Worm (Caenorhabditis elegans): ENCODE data around the gene dct-6.
A peak's percentile ranks its signal among the peaks of the same experiment; 100 is the strongest.

Gene dct-6

DNA sequence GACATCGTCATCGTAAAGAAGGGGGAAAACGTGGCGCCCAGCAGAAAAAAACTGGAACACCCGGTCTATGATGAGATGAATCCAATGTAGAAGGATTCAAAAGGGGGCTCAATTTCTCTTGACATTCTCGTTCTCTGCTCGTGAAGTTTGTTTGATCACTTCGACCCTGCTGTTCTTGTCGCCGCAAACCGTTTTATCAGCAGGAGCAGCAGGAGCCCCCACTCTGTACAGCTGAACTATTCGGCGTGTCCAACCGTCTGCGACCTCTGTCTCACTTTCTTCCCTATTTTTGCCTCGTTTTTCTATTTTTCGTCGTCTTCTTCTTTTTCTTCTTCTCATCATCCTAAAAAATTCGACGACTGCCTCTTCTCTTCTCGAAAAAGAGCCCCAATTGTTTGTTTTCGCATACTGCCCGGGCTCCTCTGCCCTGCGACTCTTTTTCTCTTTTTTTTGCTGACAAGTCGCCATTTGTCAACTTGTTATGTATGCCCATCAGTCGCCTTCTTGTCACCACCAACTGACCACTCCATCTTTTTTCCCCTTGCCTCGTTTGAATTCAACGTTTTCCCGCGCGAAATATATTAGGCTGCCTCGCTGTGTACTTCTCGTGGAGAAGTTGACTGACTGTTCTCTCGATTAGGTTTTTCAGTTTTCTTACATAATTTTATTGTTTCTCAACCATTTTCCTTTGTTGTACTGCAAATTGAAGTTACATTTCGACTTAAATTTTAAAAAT is 22.9 kb downstream of the dct-6 start (continued):
- TF ChIP-seq efl-1 (optimal IDR thresholded peaks at IDR 0.05) (peak; percentile 77), efl-1 (GFP tag; optimal IDR thresholded peaks at IDR 0.05 in 1 of 2) (peak; percentile 81 to 97), C04F5.9 (tag; optimal IDR thresholded peaks at IDR 0.05) (no peak), zag-1 (tag; optimal IDR thresholded peaks at IDR 0.05) (no peak), vab-15 (tag; optimal IDR thresholded peaks at IDR 0.05) (no peak), mep-1 (tag; optimal IDR thresholded peaks at IDR 0.05) (peak; percentile 45), fkh-4 (tag; optimal IDR thresholded peaks at IDR 0.05; ENCODE audit: borderline replicate concordance) (no peak), ceh-63 (GFP tag; optimal IDR thresholded peaks at IDR 0.05) (no peak), hpl-2 (GFP tag; optimal IDR thresholded peaks at IDR 0.05) (no peak), lin-15B (tag; optimal IDR thresholded peaks at IDR 0.05) (no peak), fkh-10 (GFP tag; optimal IDR thresholded peaks at IDR 0.05) (peak; percentile 9), fkh-8 (tag; optimal IDR thresholded peaks at IDR 0.05) (no peak), fos-1 (tag; optimal IDR thresholded peaks at IDR 0.05) (no peak), swsn-7 (tag; optimal IDR thresholded peaks at IDR 0.05) (peak; percentile 14), ztf-11 (tag; optimal IDR thresholded peaks at IDR 0.05) (peak in 1 of 2 experiments; percentile 20), C34B4.2 (tag; optimal IDR thresholded peaks at IDR 0.05) (no peak), unc-130 (tag; optimal IDR thresholded peaks at IDR 0.05) (no peak), unc-98 (GFP tag; IDR thresholded peaks at IDR 0.05) (no peak), alr-1 (tag; optimal IDR thresholded peaks at IDR 0.05; ENCODE audit: borderline replicate concordance) (no peak), ets-5 (GFP tag; IDR thresholded peaks at IDR 0.05) (no peak), efl-3 (GFP tag; optimal IDR thresholded peaks at IDR 0.05) (no peak), nhr-90 (tag; optimal IDR thresholded peaks at IDR 0.05; ENCODE audit: poor library complexity) (no peak), dpl-1 (GFP tag; optimal IDR thresholded peaks at IDR 0.05) (peak; percentile 71 to 82 (median 75)), xbp-1 (tag; optimal IDR thresholded peaks at IDR 0.05) (peak; percentile 11), dsc-1 (tag; optimal IDR thresholded peaks at IDR 0.05) (no peak), lin-39 (tag; optimal IDR thresholded peaks at IDR 0.05) (no peak), pag-3 (tag; optimal IDR thresholded peaks at IDR 0.05; ENCODE audit: borderline replicate concordance, insufficient read depth) (no peak), lsy-2 (tag; optimal IDR thresholded peaks at IDR 0.05) (peak in 1 of 2 experiments; percentile 40), mab-9 (GFP tag; IDR thresholded peaks at IDR 0.05) (peak; percentile 73), egl-13 (tag; optimal IDR thresholded peaks at IDR 0.05) (no peak), irx-1 (tag; optimal IDR thresholded peaks at IDR 0.05) (no peak), nhr-76 (tag; optimal IDR thresholded peaks at IDR 0.05) (no peak), rnt-1 (tag; optimal IDR thresholded peaks at IDR 0.05) (peak; percentile 22), skn-1 (tag; optimal IDR thresholded peaks at IDR 0.05) (no peak), Y116A8C.19 (tag; optimal IDR thresholded peaks at IDR 0.05; ENCODE audit: borderline replicate concordance) (no peak), aly-2 (tag; optimal IDR thresholded peaks at IDR 0.05) (no peak), nhr-71 (tag; optimal IDR thresholded peaks at IDR 0.05) (peak; percentile 39), F16B12.6 (tag; optimal IDR thresholded peaks at IDR 0.05) (no peak), zip-4 (GFP tag; optimal IDR thresholded peaks at IDR 0.05) (no peak), ceh-90 (tag; optimal IDR thresholded peaks at IDR 0.05) (no peak), ceh-88 (GFP tag; IDR thresholded peaks at IDR 0.05) (no peak), lin-14 (GFP tag; optimal IDR thresholded peaks at IDR 0.05) (peak; percentile 66), nhr-84 (tag; optimal IDR thresholded peaks at IDR 0.05) (no peak), nhr-77 (tag; optimal IDR thresholded peaks at IDR 0.05) (no peak), aha-1 (tag; optimal IDR thresholded peaks at IDR 0.05) (no peak), mdl-1 (tag; optimal IDR thresholded peaks at IDR 0.05) (no peak), ztf-4 (tag; optimal IDR thresholded peaks at IDR 0.05) (no peak), unc-30 (tag; optimal IDR thresholded peaks at IDR 0.05) (no peak), lin-13 (GFP tag; optimal IDR thresholded peaks at IDR 0.05) (no peak), lin-35 (GFP tag; optimal IDR thresholded peaks at IDR 0.05) (peak; percentile 73 to 82), nhr-85 (tag) (no peak), nhr-47 (tag; optimal IDR thresholded peaks at IDR 0.05) (peak; percentile 13)

Measured in whole organism, L1 larva.